Fruit fly (Drosophila melanogaster): ENCODE measurements around the gene Arp5.

DNA sequence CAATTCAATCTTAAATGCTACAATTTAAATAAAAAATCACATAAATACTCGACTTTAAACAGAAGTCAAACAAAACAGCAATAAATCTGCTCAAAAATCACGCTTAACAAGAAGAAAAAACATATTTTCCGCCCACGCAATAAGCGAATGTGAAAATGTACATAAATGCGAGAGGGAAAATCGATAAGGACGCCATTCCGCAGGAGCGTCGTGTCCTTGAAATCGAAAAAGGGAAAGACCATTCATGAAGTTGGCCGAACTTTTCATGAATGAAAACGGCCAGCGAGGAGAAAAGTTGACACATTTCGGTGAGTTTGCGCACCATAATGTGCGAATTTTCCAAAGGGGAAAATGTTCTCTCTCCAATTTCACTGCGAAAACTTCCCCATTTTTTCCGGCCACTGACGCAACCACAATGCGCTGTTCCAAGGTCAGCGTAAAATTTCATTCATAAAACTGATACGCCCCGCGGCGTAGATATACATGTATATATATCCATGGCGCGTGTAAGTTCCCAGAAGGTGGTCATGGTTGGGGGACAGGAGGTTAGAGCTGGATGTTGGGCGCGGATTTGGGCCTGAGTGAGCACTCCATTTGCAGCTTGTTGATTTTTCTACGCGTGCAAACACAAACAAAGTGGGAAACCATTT, 25.0 kb upstream of the Arp5 start:
- TF ChIP-seq CG4424 (GFP tag; optimal IDR thresholded peaks at IDR 0.05) (no peak), CG31441 (GFP tag; IDR thresholded peaks at IDR 0.05) (no peak), Hr78 (GFP tag; optimal IDR thresholded peaks at IDR 0.05) (no peak), CG1529 (GFP tag; optimal IDR thresholded peaks at IDR 0.05) (no peak)
